Fruit fly (Drosophila melanogaster): Measurements from ENCODE around the gene CG8891.

The CG8891 gene

dm6 chr2L:4979138-4979537 is at the start of gene CG8891:
Gene CG8891 (minus strand): TSS chr2L:4979379.
- TF ChIP-seq Dll (optimal IDR thresholded peaks at IDR 0.05) (no peak), psq (optimal IDR thresholded peaks at IDR 0.05) (no peak), EcR (GFP tag; optimal IDR thresholded peaks at IDR 0.05) (no peak), usp (GFP tag; optimal IDR thresholded peaks at IDR 0.05) (no peak), pan (optimal IDR thresholded peaks at IDR 0.05) (no peak), CG8478 (optimal IDR thresholded peaks at IDR 0.05) (no peak)

- TF ChIP-seq Dll (optimal IDR thresholded peaks at IDR 0.05) = no peak
Measured at dm6 chr2L:5028091-5028490, 48.9 kb upstream of the CG8891 start, which contains the start of gene vkg. Gene vkg (minus strand): TSS chr2L:5028191.

DNA sequence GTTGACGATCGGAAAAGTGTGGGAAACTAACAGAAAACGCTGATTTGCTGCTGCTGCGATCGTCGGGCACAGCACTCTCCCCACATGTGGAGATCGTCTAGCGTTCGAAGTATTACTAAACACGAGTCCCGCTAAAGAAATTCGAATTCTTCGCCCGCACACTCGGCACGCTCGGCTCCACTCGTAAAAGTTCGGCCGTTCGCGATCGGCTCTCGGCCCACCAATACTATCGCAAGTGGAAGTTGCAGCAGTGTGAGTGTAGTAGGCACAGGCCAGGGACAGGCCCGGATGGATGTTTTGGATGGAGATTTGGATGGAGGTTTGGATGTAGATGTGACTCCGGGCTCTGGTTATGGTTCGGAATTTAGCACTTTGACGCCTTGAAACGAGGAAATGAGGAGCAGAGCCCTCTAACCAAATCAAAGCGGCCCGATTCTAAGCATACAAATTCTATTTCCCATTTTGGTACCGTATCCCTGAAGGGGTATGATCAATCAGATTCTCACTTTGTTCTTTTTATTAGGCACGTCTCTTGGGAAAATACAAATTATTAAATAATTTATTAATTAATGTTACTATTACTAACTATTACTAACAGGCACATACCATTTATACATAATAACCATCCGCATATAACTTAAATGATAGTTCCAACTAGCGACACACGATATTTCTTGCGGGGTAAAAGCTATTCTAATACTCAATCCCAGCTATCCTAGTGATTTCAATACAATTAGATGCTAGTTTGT is 48.3 kb upstream of the CG8891 start:
- TF ChIP-seq usp (GFP tag; optimal IDR thresholded peaks at IDR 0.05) = no peak
- TF ChIP-seq psq (optimal IDR thresholded peaks at IDR 0.05) = no peak
- no peak for TF ChIP-seq EcR (GFP tag; optimal IDR thresholded peaks at IDR 0.05)
- TF ChIP-seq pan (optimal IDR thresholded peaks at IDR 0.05) = no peak
- no peak for TF ChIP-seq Dll (optimal IDR thresholded peaks at IDR 0.05)
- TF ChIP-seq CG8478 (optimal IDR thresholded peaks at IDR 0.05) = no peak

DNA sequence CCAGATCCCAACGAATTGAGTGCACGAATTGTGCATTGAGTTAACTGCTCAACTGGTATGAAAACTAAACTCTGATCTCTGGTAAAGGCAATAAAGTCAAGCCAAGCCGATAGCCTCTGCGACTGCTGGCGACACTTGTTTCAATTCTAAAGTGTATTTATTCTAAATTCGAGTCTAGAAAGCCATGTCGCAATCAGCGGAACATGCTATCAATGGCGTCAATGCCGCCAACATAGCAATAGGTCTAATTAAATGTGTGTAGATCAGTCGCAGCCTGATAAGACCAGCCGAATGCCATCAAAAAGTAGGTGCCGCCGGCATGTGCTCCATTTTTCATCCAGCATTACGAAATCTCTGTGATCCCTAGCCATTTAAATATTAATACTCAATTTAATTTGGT is 46.4 kb upstream of the CG8891 start:
- TF ChIP-seq CG8478 (optimal IDR thresholded peaks at IDR 0.05) (no peak), psq (optimal IDR thresholded peaks at IDR 0.05) (no peak), Dll (optimal IDR thresholded peaks at IDR 0.05) (no peak), pan (optimal IDR thresholded peaks at IDR 0.05) (no peak), usp (GFP tag; optimal IDR thresholded peaks at IDR 0.05) (no peak), EcR (GFP tag; optimal IDR thresholded peaks at IDR 0.05) (no peak)

DNA sequence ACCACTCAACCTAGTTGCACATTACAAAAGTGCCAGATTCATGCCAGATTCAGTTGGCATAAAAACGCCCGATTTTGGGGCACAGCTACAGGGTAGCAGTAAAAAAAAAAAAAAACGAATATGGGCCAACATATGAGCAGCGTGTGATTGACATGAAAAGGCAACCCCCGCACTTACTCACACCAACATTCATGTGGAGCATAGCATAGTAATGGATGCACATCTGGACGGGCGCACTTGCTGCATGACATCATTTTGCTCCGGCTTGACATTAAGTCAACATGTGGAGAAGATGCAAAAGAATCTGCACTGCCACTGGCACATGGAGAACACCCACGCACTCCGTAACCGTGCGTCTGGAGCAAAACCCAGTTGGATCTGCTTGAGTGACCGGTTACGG is 43.4 kb upstream of the CG8891 start:
- no peak for TF ChIP-seq usp (GFP tag; optimal IDR thresholded peaks at IDR 0.05)
- TF ChIP-seq Dll (optimal IDR thresholded peaks at IDR 0.05) = no peak
- TF ChIP-seq EcR (GFP tag; optimal IDR thresholded peaks at IDR 0.05) = no peak
- no peak for TF ChIP-seq CG8478 (optimal IDR thresholded peaks at IDR 0.05)
- TF ChIP-seq pan (optimal IDR thresholded peaks at IDR 0.05) = no peak
- TF ChIP-seq psq (optimal IDR thresholded peaks at IDR 0.05) = no peak

DNA sequence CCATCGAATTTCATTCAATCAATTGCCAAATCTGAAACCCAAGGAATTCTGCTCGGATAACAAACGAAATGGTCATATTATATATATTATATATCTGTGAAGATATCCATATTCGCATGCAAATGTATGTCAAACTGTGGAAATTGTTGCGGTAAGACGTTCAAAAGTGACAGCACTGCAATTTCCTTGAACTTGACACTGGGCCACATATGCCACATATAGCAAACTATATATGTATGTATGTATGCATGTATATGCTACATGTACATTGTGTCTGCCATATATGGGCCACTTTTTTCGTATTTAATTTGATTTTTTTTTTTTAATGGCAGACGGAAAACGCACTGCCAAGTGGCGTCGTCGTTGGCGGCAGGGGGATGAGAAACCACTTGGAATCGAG is 41.3 kb upstream of the CG8891 start:
- no peak for TF ChIP-seq Dll (optimal IDR thresholded peaks at IDR 0.05)
- TF ChIP-seq CG8478 (optimal IDR thresholded peaks at IDR 0.05) = no peak
- TF ChIP-seq pan (optimal IDR thresholded peaks at IDR 0.05) = no peak
- no peak for TF ChIP-seq EcR (GFP tag; optimal IDR thresholded peaks at IDR 0.05)
- TF ChIP-seq psq (optimal IDR thresholded peaks at IDR 0.05) = no peak
- no peak for TF ChIP-seq usp (GFP tag; optimal IDR thresholded peaks at IDR 0.05)

DNA sequence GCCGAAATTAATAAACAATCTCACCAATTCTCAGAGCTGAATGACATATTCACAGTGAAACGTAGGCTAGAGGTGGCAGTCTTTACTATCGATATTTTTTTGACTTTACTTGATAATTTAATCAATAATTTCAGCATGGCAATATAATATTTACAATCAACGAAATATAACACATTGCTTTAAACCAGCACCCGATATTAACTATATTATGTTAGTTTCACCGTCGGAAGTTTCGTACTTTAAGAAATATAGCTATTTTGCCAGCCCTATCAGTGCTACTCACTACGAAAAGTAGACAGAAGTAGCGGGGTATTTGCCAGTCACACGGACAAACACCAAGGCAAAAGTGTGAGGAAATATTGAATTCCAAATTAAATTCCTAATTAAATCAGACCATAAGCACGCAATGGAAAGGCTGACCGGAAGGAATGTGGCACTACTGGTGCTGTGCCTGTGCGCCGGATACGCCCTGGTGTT is 31.6 kb upstream of the CG8891 start, which contains the start of the genes CG31917, Tfb5 and SelT:
CG31917 (minus strand) TSS at position 51 of the 477 bp plus-strand sequence.
Tfb5 (minus strand) TSS at position 51 of the 477 bp plus-strand sequence.
SelT (plus strand) TSS at position 139 of the 477 bp plus-strand sequence.
- TF ChIP-seq psq (optimal IDR thresholded peaks at IDR 0.05) (no peak), pan (optimal IDR thresholded peaks at IDR 0.05) (no peak), CG8478 (optimal IDR thresholded peaks at IDR 0.05) (no peak), EcR (GFP tag; optimal IDR thresholded peaks at IDR 0.05) (no peak), Dll (optimal IDR thresholded peaks at IDR 0.05) (no peak), usp (GFP tag; optimal IDR thresholded peaks at IDR 0.05) (no peak)

DNA sequence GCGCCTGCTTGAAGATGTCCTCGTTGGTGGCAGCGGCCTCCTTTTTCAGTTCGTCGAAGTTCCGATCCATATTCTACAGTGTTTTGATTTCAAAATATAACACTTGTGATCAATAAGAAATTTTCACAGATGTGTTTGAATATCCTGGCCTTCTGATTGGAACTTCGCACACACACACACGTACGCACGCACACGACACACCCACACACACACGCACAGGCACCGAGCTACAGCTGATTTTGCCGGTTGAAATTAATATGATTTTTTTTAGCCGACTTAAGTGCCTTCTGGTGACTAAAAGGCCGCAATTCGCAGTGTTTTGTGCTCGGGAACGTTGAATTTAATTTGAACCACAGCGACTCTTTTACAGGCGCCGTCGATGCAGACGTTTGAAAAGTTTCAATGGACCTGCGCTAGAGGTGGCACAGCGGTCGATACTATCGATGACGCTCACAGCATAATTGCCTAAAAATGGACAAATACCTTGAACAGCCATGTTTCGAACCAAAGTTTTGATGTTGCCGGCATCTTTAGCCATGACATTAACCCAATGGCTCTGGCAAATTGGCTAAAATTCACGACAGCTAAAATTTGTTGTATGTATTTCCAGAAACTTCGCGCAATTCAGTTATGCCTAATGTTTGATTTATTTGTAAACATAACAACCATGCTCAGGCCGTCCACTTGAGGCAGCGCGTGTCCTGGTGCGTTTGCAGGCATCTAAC is 30.3 kb upstream of the CG8891 start, which contains the start of gene Rtnl1:
Rtnl1 (minus strand) TSS at position 415 of the 725 bp plus-strand sequence.
- no peak for TF ChIP-seq EcR (GFP tag; optimal IDR thresholded peaks at IDR 0.05)
- TF ChIP-seq pan (optimal IDR thresholded peaks at IDR 0.05) = no peak
- TF ChIP-seq Dll (optimal IDR thresholded peaks at IDR 0.05) = no peak
- no peak for TF ChIP-seq psq (optimal IDR thresholded peaks at IDR 0.05)
- TF ChIP-seq usp (GFP tag; optimal IDR thresholded peaks at IDR 0.05) = no peak
- no peak for TF ChIP-seq CG8478 (optimal IDR thresholded peaks at IDR 0.05)

- TF ChIP-seq pan (optimal IDR thresholded peaks at IDR 0.05) (no peak), CG8478 (optimal IDR thresholded peaks at IDR 0.05) (no peak), psq (optimal IDR thresholded peaks at IDR 0.05) (no peak), usp (GFP tag; optimal IDR thresholded peaks at IDR 0.05) (no peak), Dll (optimal IDR thresholded peaks at IDR 0.05) (no peak), EcR (GFP tag; optimal IDR thresholded peaks at IDR 0.05) (no peak)
Measured at dm6 chr2L:5007256-5007655, 28.1 kb upstream of the CG8891 start.

DNA sequence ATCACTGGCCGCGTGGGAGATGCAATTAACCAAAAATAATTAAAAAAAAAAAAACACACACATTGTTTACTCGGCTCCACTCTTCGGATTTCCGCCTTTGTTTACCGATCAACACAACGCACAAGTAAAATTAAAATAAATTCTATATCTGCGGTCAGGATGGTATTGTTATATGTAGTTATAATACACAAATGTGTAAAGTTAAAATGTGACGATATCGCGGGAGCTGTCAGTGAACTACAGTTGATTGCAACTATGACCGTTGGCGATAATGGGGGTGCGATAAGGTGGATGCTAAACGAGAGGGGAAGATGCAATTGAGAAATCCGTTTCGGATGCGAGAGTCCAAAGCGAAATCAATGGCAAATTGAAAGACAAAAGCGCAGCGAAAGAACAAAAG is 27.1 kb upstream of the CG8891 start:
- no peak for TF ChIP-seq CG8478 (optimal IDR thresholded peaks at IDR 0.05)
- TF ChIP-seq Dll (optimal IDR thresholded peaks at IDR 0.05) = no peak
- no peak for TF ChIP-seq EcR (GFP tag; optimal IDR thresholded peaks at IDR 0.05)

- TF ChIP-seq EcR (GFP tag; optimal IDR thresholded peaks at IDR 0.05) (no peak), pan (optimal IDR thresholded peaks at IDR 0.05) (no peak), psq (optimal IDR thresholded peaks at IDR 0.05) (no peak), CG8478 (optimal IDR thresholded peaks at IDR 0.05) (no peak), usp (GFP tag; optimal IDR thresholded peaks at IDR 0.05) (no peak), Dll (optimal IDR thresholded peaks at IDR 0.05) (no peak)
Measured at dm6 chr2L:5005464-5005764, 26.2 kb upstream of the CG8891 start.
